Worm (Caenorhabditis elegans) whole organism, L4/young adult: ENCODE measurements around the gene Y56A3A.16.

ENCODE experiments used
- dao-5 ChIP-seq: sonication (generic microtip); optimal IDR thresholded peaks from 2 replicates; lab custom pipeline; 2016; ENCODE audit warnings: missing genotype, missing genetic modification characterization, moderate library complexity, missing compliant biosample characterization
- him-1 ChIP-seq: sonication (generic microtip); optimal IDR thresholded peaks from 2 replicates; lab custom pipeline; 2016; ENCODE audit warnings: missing genotype, missing genetic modification reagents, missing genetic modification characterization, missing compliant biosample characterization

DNA sequence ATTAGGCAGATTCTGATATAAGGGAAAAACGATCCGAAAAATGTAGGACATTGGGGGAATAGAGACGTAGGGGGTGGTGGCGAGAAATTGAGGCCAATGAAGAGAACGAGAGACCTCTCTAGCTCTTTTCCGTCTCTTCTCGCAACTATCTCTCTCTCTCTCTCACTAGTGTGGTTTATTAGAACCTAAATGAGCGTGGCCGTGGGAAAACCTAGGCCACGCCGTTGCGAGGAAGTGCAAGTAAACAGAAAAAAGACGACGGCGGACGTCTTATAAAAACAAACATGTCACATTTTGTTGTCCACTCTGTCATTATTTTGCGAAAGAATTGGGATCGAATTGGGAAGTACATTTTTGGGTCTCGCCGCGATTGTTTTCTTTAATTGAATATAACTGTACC is 44.1 kb downstream of the Y56A3A.16 start:
- TF ChIP-seq dao-5 (tag; lab: Kevin White, UChicago): no peak
- TF ChIP-seq him-1 (tag; lab: Kevin White, UChicago): no peak
